Worm (Caenorhabditis elegans) whole organism, late embryonic: ENCODE data around the gene E02H4.2.

Experiments used
- C38D4.7 ChIP-seq: fragments of 200-800 bp; sonication (Bioruptor generic); optimal IDR thresholded peaks from 2 replicates; lab custom pipeline; 2018; ENCODE audit warnings: mild to moderate bottlenecking, missing genetic modification characterization, moderate library complexity, missing compliant biosample characterization
- F13H6.1 ChIP-seq: sonication (generic microtip); optimal IDR thresholded peaks from 2 replicates; lab custom pipeline; 2016; ENCODE audit warnings: missing genetic modification characterization, missing compliant biosample characterization
- K02D7.2 ChIP-seq: sonication (generic microtip); optimal IDR thresholded peaks from 2 replicates; lab custom pipeline; 2017; ENCODE audit warnings: mild to moderate bottlenecking, missing genetic modification characterization, missing compliant biosample characterization
- K09A11.1 ChIP-seq: sonication (generic microtip); optimal IDR thresholded peaks from 2 replicates; lab custom pipeline; 2017; ENCODE audit warnings: antibody characterized with exemption, mild to moderate bottlenecking, missing genetic modification characterization, missing compliant biosample characterization; ENCODE audit not compliant: insufficient read depth
- Y22D7AL.16 ChIP-seq: sonication (generic microtip); optimal IDR thresholded peaks from 2 replicates; lab custom pipeline; 2016; ENCODE audit warnings: missing genetic modification characterization, missing compliant biosample characterization
- ahr-1 ChIP-seq: sonication (generic microtip); optimal IDR thresholded peaks from 2 replicates; lab custom pipeline; 2016; ENCODE audit warnings: missing genetic modification characterization, missing compliant biosample characterization
- ama-1 ChIP-seq: fragments of 150-350 bp; optimal IDR thresholded peaks from 2 replicates; lab custom pipeline; 2014
- ceh-2 ChIP-seq: sonication (generic microtip); optimal IDR thresholded peaks from 2 replicates; lab custom pipeline; 2016; ENCODE audit warnings: missing genotype, missing genetic modification characterization, missing compliant biosample characterization
- ceh-22 ChIP-seq: sonication (generic microtip); optimal IDR thresholded peaks from 2 replicates; lab custom pipeline; 2017; ENCODE audit warnings: missing biosample characterization, missing genetic modification characterization
- ceh-30 ChIP-seq: fragments of 150-350 bp; optimal IDR thresholded peaks from 2 replicates; lab custom pipeline; 2014; ENCODE audit warnings: missing biosample characterization, missing genetic modification characterization
- ceh-31 ChIP-seq: sonication (generic microtip); optimal IDR thresholded peaks from 2 replicates; lab custom pipeline; 2016; ENCODE audit warnings: missing genetic modification characterization, missing compliant biosample characterization
- ceh-34 ChIP-seq: sonication (generic microtip); optimal IDR thresholded peaks from 2 replicates; lab custom pipeline; 2016; ENCODE audit warnings: mild to moderate bottlenecking, missing genetic modification characterization, missing compliant biosample characterization
- ceh-45 ChIP-seq: fragments of 200-800 bp; sonication (Bioruptor generic); IDR thresholded peaks from 2 replicates; pipeline ENCODE4 v1.3.6; 2022; ENCODE audit warnings: missing genetic modification reagents, missing genetic modification characterization, missing compliant biosample characterization
- ceh-6 ChIP-seq: fragments of 200-800 bp; sonication (Bioruptor generic); optimal IDR thresholded peaks from 2 replicates; lab custom pipeline; 2018; ENCODE audit warnings: mild to moderate bottlenecking, missing genetic modification characterization, missing compliant biosample characterization
- ceh-9 ChIP-seq: sonication (generic microtip); optimal IDR thresholded peaks from 2 replicates; lab custom pipeline; 2016; ENCODE audit warnings: mild to moderate bottlenecking, missing genetic modification characterization, inconsistent platforms, missing compliant biosample characterization
- che-1 ChIP-seq: sonication (generic microtip); optimal IDR thresholded peaks from 2 replicates; lab custom pipeline; 2016; ENCODE audit warnings: mild to moderate bottlenecking, missing genetic modification characterization, missing compliant biosample characterization
- dmd-4 ChIP-seq: sonication (generic microtip); optimal IDR thresholded peaks from 2 replicates; lab custom pipeline; 2016; ENCODE audit warnings: borderline replicate concordance, missing genetic modification characterization, missing compliant biosample characterization
- dve-1 ChIP-seq: sonication (generic microtip); optimal IDR thresholded peaks from 2 replicates; lab custom pipeline; 2017; ENCODE audit warnings: antibody characterized with exemption, mild to moderate bottlenecking, missing genetic modification characterization, missing compliant biosample characterization
- elt-4 ChIP-seq: sonication (generic microtip); optimal IDR thresholded peaks from 2 replicates; lab custom pipeline; 2016; ENCODE audit warnings: missing genetic modification characterization, missing compliant biosample characterization
- ets-4 ChIP-seq: sonication (generic microtip); optimal IDR thresholded peaks from 2 replicates; lab custom pipeline; 2016; ENCODE audit warnings: missing genetic modification characterization, missing compliant biosample characterization
- eyg-1 ChIP-seq: sonication (generic microtip); optimal IDR thresholded peaks from 2 replicates; lab custom pipeline; 2016; ENCODE audit warnings: missing genotype, missing genetic modification characterization, missing compliant biosample characterization
- fax-1 ChIP-seq: sonication (generic microtip); optimal IDR thresholded peaks from 2 replicates; lab custom pipeline; 2016; ENCODE audit warnings: missing genotype, missing genetic modification characterization, missing compliant biosample characterization
- fkh-10 ChIP-seq: fragments of 150-350 bp; optimal IDR thresholded peaks from 2 replicates; lab custom pipeline; 2014; ENCODE audit warnings: missing biosample characterization, missing genetic modification reagents, missing genetic modification characterization
- fkh-6 ChIP-seq: sonication (generic microtip); optimal IDR thresholded peaks from 2 replicates; lab custom pipeline; 2016; ENCODE audit warnings: missing genetic modification characterization, missing compliant biosample characterization
- gmeb-2 ChIP-seq: sonication (generic microtip); optimal IDR thresholded peaks from 2 replicates; lab custom pipeline; 2016; ENCODE audit warnings: missing genetic modification characterization, inconsistent platforms, missing compliant biosample characterization
- hlh-13 ChIP-seq: fragments of 200-800 bp; sonication (Bioruptor generic); optimal IDR thresholded peaks from 2 replicates; lab custom pipeline; 2018; ENCODE audit warnings: mild to moderate bottlenecking, missing genetic modification characterization, missing compliant biosample characterization
- hlh-15 ChIP-seq: sonication (generic microtip); optimal IDR thresholded peaks from 2 replicates; lab custom pipeline; 2016; ENCODE audit warnings: missing genetic modification characterization, missing compliant biosample characterization
- hlh-30 ChIP-seq: sonication (generic microtip); optimal IDR thresholded peaks from 2 replicates; lab custom pipeline; 2017; ENCODE audit warnings: antibody characterized with exemption, missing genetic modification characterization, missing compliant biosample characterization; ENCODE audit not compliant: insufficient read depth
- hlh-6 ChIP-seq: sonication (generic microtip); optimal IDR thresholded peaks from 2 replicates; lab custom pipeline; 2016; ENCODE audit warnings: missing genotype, missing genetic modification characterization, missing compliant biosample characterization
- hlh-8 ChIP-seq: sonication (generic microtip); optimal IDR thresholded peaks from 2 replicates; lab custom pipeline; 2016; ENCODE audit warnings: missing genotype, missing genetic modification characterization, missing compliant biosample characterization
- madf-2 ChIP-seq: sonication (generic microtip); optimal IDR thresholded peaks from 2 replicates; lab custom pipeline; 2017; ENCODE audit warnings: missing genetic modification characterization, missing compliant biosample characterization
- mec-3 ChIP-seq: sonication (generic microtip); optimal IDR thresholded peaks from 2 replicates; lab custom pipeline; 2016; ENCODE audit warnings: borderline replicate concordance, missing genetic modification characterization, missing compliant biosample characterization
- nfya-1 ChIP-seq: sonication (generic microtip); optimal IDR thresholded peaks from 2 replicates; lab custom pipeline; 2017; ENCODE audit warnings: missing genetic modification characterization, mild to moderate bottlenecking, missing compliant biosample characterization, antibody characterized with exemption, moderate library complexity
- nhr-11 ChIP-seq: fragments of 150-350 bp; optimal IDR thresholded peaks from 2 replicates; lab custom pipeline; 2014; ENCODE audit warnings: missing biosample characterization, missing genetic modification characterization
- npax-4 ChIP-seq: sonication (generic microtip); optimal IDR thresholded peaks from 2 replicates; lab custom pipeline; 2016; ENCODE audit warnings: missing genetic modification characterization, missing compliant biosample characterization
- pag-3 ChIP-seq: sonication (generic microtip); optimal IDR thresholded peaks from 2 replicates; lab custom pipeline; 2016; ENCODE audit warnings: missing compliant biosample characterization, missing genetic modification characterization, borderline replicate concordance
- pat-9 ChIP-seq: fragments of 200-800 bp; sonication (Bioruptor generic); optimal IDR thresholded peaks from 2 replicates; lab custom pipeline; 2018; ENCODE audit warnings: mild to moderate bottlenecking, missing genetic modification characterization, moderate library complexity, missing compliant biosample characterization
- pax-1 ChIP-seq: fragments of 150-350 bp; optimal IDR thresholded peaks from 2 replicates; lab custom pipeline; 2014; ENCODE audit warnings: missing biosample characterization, missing genetic modification characterization
- pqm-1 ChIP-seq: sonication (generic microtip); optimal IDR thresholded peaks from 2 replicates; lab custom pipeline; 2016; ENCODE audit warnings: missing genetic modification characterization, missing compliant biosample characterization
- rnt-1 ChIP-seq: sonication (generic microtip); optimal IDR thresholded peaks from 2 replicates; lab custom pipeline; 2016; ENCODE audit warnings: missing genetic modification characterization, missing compliant biosample characterization
- sdc-2 ChIP-seq: sonication (generic microtip); optimal IDR thresholded peaks from 2 replicates; lab custom pipeline; 2016; ENCODE audit warnings: missing genotype, missing genetic modification characterization, missing compliant biosample characterization
- sox-4 ChIP-seq: sonication (generic microtip); optimal IDR thresholded peaks from 2 replicates; lab custom pipeline; 2017; ENCODE audit warnings: mild to moderate bottlenecking, missing genetic modification characterization, inconsistent platforms, missing compliant biosample characterization
- syd-9 ChIP-seq: sonication (generic microtip); optimal IDR thresholded peaks from 2 replicates; lab custom pipeline; 2016; ENCODE audit warnings: mild to moderate bottlenecking, missing genetic modification characterization, moderate library complexity, missing compliant biosample characterization
- tbx-7 ChIP-seq: sonication (generic microtip); optimal IDR thresholded peaks from 2 replicates; lab custom pipeline; 2016; ENCODE audit warnings: missing genotype, missing genetic modification characterization, missing compliant biosample characterization
- unc-42 ChIP-seq: sonication (generic microtip); optimal IDR thresholded peaks from 2 replicates; lab custom pipeline; 2016; ENCODE audit warnings: missing genotype, missing genetic modification characterization, missing compliant biosample characterization
- unc-86 ChIP-seq: sonication (generic microtip); optimal IDR thresholded peaks from 2 replicates; lab custom pipeline; 2016; ENCODE audit warnings: missing genetic modification characterization, missing compliant biosample characterization
- zip-5 ChIP-seq: sonication (generic microtip); optimal IDR thresholded peaks from 2 replicates; lab custom pipeline; 2016; ENCODE audit warnings: missing genetic modification characterization, missing compliant biosample characterization
- ztf-16 ChIP-seq: sonication (generic microtip); optimal IDR thresholded peaks from 2 replicates; lab custom pipeline; 2017; ENCODE audit warnings: missing genetic modification characterization, missing compliant biosample characterization

E02H4.2 gene

DNA sequence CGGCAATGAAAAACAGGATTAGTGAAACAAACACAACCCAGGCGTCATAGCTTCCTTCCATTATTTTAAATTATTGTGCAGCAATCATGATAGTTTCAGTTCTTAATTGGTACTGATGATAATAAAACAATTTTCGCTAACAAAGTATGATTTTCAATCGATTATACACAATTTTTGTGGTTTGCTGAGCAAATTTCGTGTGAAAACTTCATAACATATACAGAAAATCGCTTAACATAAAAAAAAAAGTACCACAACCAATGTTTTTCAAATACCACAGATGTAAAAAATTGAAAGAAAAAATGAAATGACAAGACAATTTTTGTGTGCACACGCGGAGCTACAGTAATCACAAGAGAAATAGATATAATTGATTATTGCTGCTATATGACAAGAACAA is 26.2 kb upstream of the E02H4.2 start, which contains the start of gene gphr-2:
Gene gphr-2, minus strand, starts transcription at position 101 of the 400 bp plus-strand sequence.
- TF ChIP-seq hlh-8 (tag; lab: Kevin White, UChicago) (no peak), tbx-7 (tag; lab: Kevin White, UChicago) (no peak), pat-9 (tag; lab: Kevin White, UChicago) (no peak), npax-4 (no peak), che-1 (tag; lab: Kevin White, UChicago) (no peak), hlh-13 (GFP tag; lab: Kevin White, UChicago) (no peak), fkh-6 (no peak), fkh-10 (GFP tag; lab: Kevin White, UChicago) (no peak), dmd-4 (tag; lab: Kevin White, UChicago) (no peak), sox-4 (tag; lab: Kevin White, UChicago) (no peak), nfya-1 (no peak), hlh-6 (tag; lab: Kevin White, UChicago) (no peak), ama-1 (lab: Kevin White, UChicago) (no peak), Y22D7AL.16 (tag; lab: Kevin White, UChicago) (no peak), eyg-1 (tag; lab: Kevin White, UChicago) (no peak), C38D4.7 (GFP tag; lab: Kevin White, UChicago) (no peak), ztf-16 (tag; lab: Kevin White, UChicago) (no peak), F13H6.1 (tag; lab: Kevin White, UChicago) (no peak), pqm-1 (tag; lab: Kevin White, UChicago) (no peak)

DNA sequence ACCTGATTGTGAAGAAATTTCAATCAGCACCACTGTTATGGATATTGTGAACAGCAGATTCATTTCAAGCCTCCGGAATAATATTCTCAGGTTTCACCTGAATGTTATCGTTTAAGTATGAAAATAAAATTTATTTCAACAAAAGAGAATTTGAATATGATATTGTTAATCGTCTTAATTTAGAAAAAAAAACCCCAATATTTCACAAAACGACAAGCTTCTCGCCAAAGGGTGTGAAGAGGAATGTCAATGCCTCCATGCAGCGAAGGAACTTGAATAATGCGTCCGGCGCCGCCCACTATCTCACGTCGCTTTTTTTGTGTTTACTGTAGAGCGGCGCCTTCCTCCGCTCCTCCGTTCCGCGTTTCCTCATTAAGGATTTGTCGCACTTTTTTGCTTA is 21.7 kb upstream of the E02H4.2 start, which contains the start of gene C11H1.5:
Gene C11H1.5, minus strand, starts transcription at position 101 of the 400 bp plus-strand sequence.
- TF ChIP-seq hlh-30 (tag; lab: Kevin White, UChicago) (no peak), hlh-6 (tag; lab: Kevin White, UChicago) (no peak), C38D4.7 (GFP tag; lab: Kevin White, UChicago) (no peak), nhr-11 (no peak), hlh-13 (GFP tag; lab: Kevin White, UChicago) (no peak), ceh-6 (GFP tag; lab: Kevin White, UChicago) (no peak), Y22D7AL.16 (tag; lab: Kevin White, UChicago) (no peak), unc-42 (no peak), mec-3 (tag; lab: Kevin White, UChicago) (no peak), ceh-9 (tag; lab: Kevin White, UChicago) (no peak), gmeb-2 (tag; lab: Kevin White, UChicago) (no peak)

DNA sequence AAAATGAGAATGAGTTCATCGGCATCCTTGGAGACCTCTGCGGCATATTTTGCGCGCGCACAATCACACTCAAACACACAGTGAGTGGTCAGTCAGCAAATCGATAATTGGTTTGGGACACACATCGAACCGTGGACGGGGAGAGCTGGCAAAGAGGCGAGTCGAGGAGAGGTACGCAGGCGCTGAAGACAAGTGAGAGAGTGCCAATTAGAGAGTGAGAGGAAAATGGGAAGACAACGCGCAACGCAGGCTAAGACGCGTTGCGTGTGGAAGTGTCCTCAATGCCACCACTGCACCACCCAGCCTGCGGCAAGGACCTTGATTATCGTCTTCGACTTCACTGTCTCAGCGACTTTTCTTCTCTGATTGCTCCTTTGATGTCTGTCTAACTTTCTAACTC is 15.8 kb upstream of the E02H4.2 start:
- TF ChIP-seq tbx-7 (tag; lab: Kevin White, UChicago) (no peak), hlh-13 (GFP tag; lab: Kevin White, UChicago) (no peak), sox-4 (tag; lab: Kevin White, UChicago) (no peak), madf-2 (no peak), elt-4 (tag; lab: Kevin White, UChicago) (no peak), unc-86 (no peak), hlh-15 (tag; lab: Kevin White, UChicago) (no peak), ceh-30 (tag; lab: Kevin White, UChicago) (no peak), pax-1 (tag; lab: Kevin White, UChicago) (no peak), ceh-22 (tag; lab: Kevin White, UChicago) (no peak), sdc-2 (tag; lab: Kevin White, UChicago) (peak; percentile 75), ceh-34 (peak; percentile 65), rnt-1 (tag; lab: Kevin White, UChicago) (peak; percentile 62), zip-5 (tag; lab: Kevin White, UChicago) (no peak), pag-3 (no peak), dve-1 (tag; lab: Kevin White, UChicago) (no peak), ama-1 (lab: Kevin White, UChicago) (no peak), ceh-45 (GFP tag; lab: Robert Waterston, UW) (no peak), ceh-31 (peak; percentile 84), K09A11.1 (tag; lab: Kevin White, UChicago) (no peak), eyg-1 (tag; lab: Kevin White, UChicago) (peak; percentile 41), fax-1 (tag; lab: Kevin White, UChicago) (peak; percentile 41), mec-3 (tag; lab: Kevin White, UChicago) (no peak), syd-9 (tag; lab: Kevin White, UChicago) (peak; percentile 57), gmeb-2 (tag; lab: Kevin White, UChicago) (no peak), ets-4 (tag; lab: Kevin White, UChicago) (no peak), K02D7.2 (tag; lab: Kevin White, UChicago) (no peak), ceh-2 (peak; percentile 60), npax-4 (no peak), ahr-1 (tag; lab: Kevin White, UChicago) (no peak)
